Worm (Caenorhabditis elegans): ENCODE results near the gene pdl-1.

- TF ChIP-seq B0261.1 (tag; optimal IDR thresholded peaks at IDR 0.05) = no peak
- no peak for TF ChIP-seq lsl-1 (GFP tag; optimal IDR thresholded peaks at IDR 0.05)
- no peak for TF ChIP-seq sea-2 (GFP tag; IDR thresholded peaks at IDR 0.05)
- TF ChIP-seq pha-4 (tag; optimal IDR thresholded peaks at IDR 0.05) = no peak
- no peak for TF ChIP-seq nfya-1 (tag; optimal IDR thresholded peaks at IDR 0.05; ENCODE audit: borderline replicate concordance, insufficient read depth)
- no peak for TF ChIP-seq tbx-9 (tag; optimal IDR thresholded peaks at IDR 0.05; ENCODE audit: borderline replicate concordance)
- TF ChIP-seq hmg-1.2 (GFP tag; IDR thresholded peaks at IDR 0.05) = no peak
- TF ChIP-seq nhr-120 (GFP tag; IDR thresholded peaks at IDR 0.05) = no peak
- TF ChIP-seq nhr-90 (tag; optimal IDR thresholded peaks at IDR 0.05) = no peak
- TF ChIP-seq B0336.3 (GFP tag; IDR thresholded peaks at IDR 0.05) = no peak
- TF ChIP-seq snpc-4 (GFP tag; optimal IDR thresholded peaks at IDR 0.05) = no peak
- no peak for TF ChIP-seq snpc-4 (tag; optimal IDR thresholded peaks at IDR 0.05)
- no peak for TF ChIP-seq F55B11.4 (tag; optimal IDR thresholded peaks at IDR 0.05; ENCODE audit: borderline replicate concordance, insufficient read depth)
- TF ChIP-seq ccch-3 (GFP tag; optimal IDR thresholded peaks at IDR 0.05) = no peak
- TF ChIP-seq ama-1 (optimal IDR thresholded peaks at IDR 0.05) = no peak
- no peak for TF ChIP-seq ama-1 (GFP tag; optimal IDR thresholded peaks at IDR 0.05)
Observed at ce11 chrII:7205388-7205787, 21.8 kb downstream of the pdl-1 start, which contains the start of gene srd-59.

Measured in whole organism, young adult.